Fruit fly (Drosophila melanogaster) whole organism, prepupa: Measurements from ENCODE around the gene CG13994.

ENCODE experiments used
- CG10669 ChIP-seq: fragments of 200-800 bp; sonication (Bioruptor generic); optimal IDR thresholded peaks from 3 replicates; lab custom pipeline; 2018; ENCODE audit warnings: missing biosample characterization, mild to moderate bottlenecking, missing genetic modification characterization, moderate library complexity
- CG11294 ChIP-seq: fragments of 200-800 bp; sonication (Bioruptor generic); IDR thresholded peaks from 2 replicates; pipeline ENCODE4 v1.3.6; 2022; ENCODE audit warnings: missing biosample characterization, missing genetic modification characterization
- CG11762 ChIP-seq: fragments of 200-800 bp; sonication (Bioruptor generic); optimal IDR thresholded peaks from 3 replicates; lab custom pipeline; 2016; ENCODE audit warnings: missing biosample characterization, missing genetic modification characterization; ENCODE audit not compliant: insufficient read depth
- CG11902 ChIP-seq: fragments of 200-800 bp; sonication (Bioruptor generic); optimal IDR thresholded peaks from 3 replicates; lab custom pipeline; 2016; ENCODE audit warnings: missing biosample characterization, missing genetic modification characterization
- CG15336 ChIP-seq: fragments of 200-800 bp; sonication (Bioruptor generic); IDR thresholded peaks from 2 replicates; pipeline ENCODE4 v1.3.6; 2022; ENCODE audit warnings: missing biosample characterization, missing genetic modification characterization
- CG16779 ChIP-seq: fragments of 200-800 bp; sonication (Bioruptor generic); optimal IDR thresholded peaks from 3 replicates; lab custom pipeline; 2017; ENCODE audit warnings: missing biosample characterization, mild to moderate bottlenecking, missing genetic modification characterization
- CG3032 ChIP-seq: fragments of 200-800 bp; optimal IDR thresholded peaks from 2 replicates; lab custom pipeline; 2019; ENCODE audit warnings: missing biosample characterization, mild to moderate bottlenecking, missing genetic modification characterization, moderate library complexity
- CG32006 ChIP-seq: fragments of 200-800 bp; sonication (Bioruptor generic); optimal IDR thresholded peaks from 3 replicates; lab custom pipeline; 2017; ENCODE audit warnings: missing biosample characterization, mild to moderate bottlenecking, missing genetic modification characterization
- CG34406 ChIP-seq: fragments of 200-800 bp; sonication (Bioruptor generic); optimal IDR thresholded peaks from 3 replicates; lab custom pipeline; 2016; ENCODE audit warnings: missing biosample characterization, missing genetic modification characterization
- CG3919 ChIP-seq: fragments of 200-800 bp; sonication (Bioruptor generic); optimal IDR thresholded peaks from 3 replicates; lab custom pipeline; 2016; ENCODE audit warnings: missing biosample characterization, missing genetic modification characterization
- CG4318 ChIP-seq: fragments of 200-800 bp; sonication (Bioruptor generic); optimal IDR thresholded peaks from 3 replicates; lab custom pipeline; 2017; ENCODE audit warnings: missing biosample characterization, mild to moderate bottlenecking, missing genetic modification characterization
- CG6276 ChIP-seq: fragments of 200-800 bp; sonication (Bioruptor generic); optimal IDR thresholded peaks from 2 replicates; lab custom pipeline; 2017; ENCODE audit warnings: missing biosample characterization, mild to moderate bottlenecking, missing genetic modification characterization
- CG6792 ChIP-seq: fragments of 200-800 bp; sonication (Bioruptor generic); optimal IDR thresholded peaks from 3 replicates; lab custom pipeline; 2016; ENCODE audit warnings: missing biosample characterization, missing genetic modification characterization
- CG6808 ChIP-seq: fragments of 200-800 bp; sonication (Bioruptor generic); optimal IDR thresholded peaks from 3 replicates; lab custom pipeline; 2017; ENCODE audit warnings: missing biosample characterization, missing genetic modification characterization, mild to moderate bottlenecking, moderate library complexity, missing genetic modification reagents
- CG8119 ChIP-seq: fragments of 200-800 bp; sonication (Bioruptor generic); IDR thresholded peaks from 3 replicates; pipeline ENCODE4 v1.3.6; 2022; ENCODE audit warnings: missing biosample characterization, missing genetic modification characterization
- CG8319 ChIP-seq: fragments of 200-800 bp; sonication (Bioruptor generic); optimal IDR thresholded peaks from 3 replicates; lab custom pipeline; 2016; ENCODE audit warnings: missing biosample characterization, missing genetic modification characterization
- CG9139 ChIP-seq: fragments of 200-800 bp; sonication (Bioruptor generic); optimal IDR thresholded peaks from 3 replicates; lab custom pipeline; 2017; ENCODE audit warnings: missing biosample characterization, mild to moderate bottlenecking, missing genetic modification characterization
- Eip75B ChIP-seq: fragments of 200-800 bp; sonication (Bioruptor generic); optimal IDR thresholded peaks from 3 replicates; lab custom pipeline; 2016; ENCODE audit warnings: missing biosample characterization, missing genetic modification characterization
- Eip78C ChIP-seq: fragments of 200-800 bp; sonication (Bioruptor generic); peaks from one replicate; lab custom pipeline; 2016; ENCODE audit warnings: missing biosample characterization, missing genetic modification characterization
- Ets21C ChIP-seq: fragments of 200-800 bp; sonication (Bioruptor generic); optimal IDR thresholded peaks from 3 replicates; lab custom pipeline; 2016; ENCODE audit warnings: missing biosample characterization, missing genetic modification characterization
- Gug ChIP-seq: fragments of 200-800 bp; sonication (Bioruptor generic); IDR thresholded peaks from 2 replicates; pipeline ENCODE4 v1.3.6; 2022; ENCODE audit warnings: missing biosample characterization, missing genetic modification characterization
- Hr38 ChIP-seq: sonication (Bioruptor generic); optimal IDR thresholded peaks from 2 replicates; lab custom pipeline; 2016; ENCODE audit warnings: missing biosample characterization, missing genetic modification characterization
- Hr39 ChIP-seq: fragments of 200-800 bp; sonication (Bioruptor generic); optimal IDR thresholded peaks from 2 replicates; lab custom pipeline; 2016; ENCODE audit warnings: missing biosample characterization, missing genetic modification characterization
- OdsH ChIP-seq: fragments of 200-800 bp; sonication (Bioruptor generic); optimal IDR thresholded peaks from 3 replicates; lab custom pipeline; 2016; ENCODE audit warnings: missing biosample characterization, missing genetic modification characterization
- Sox102F ChIP-seq: fragments of 200-800 bp; sonication (Bioruptor generic); optimal IDR thresholded peaks from 2 replicates; lab custom pipeline; 2016; ENCODE audit warnings: missing biosample characterization, mild to moderate bottlenecking, missing genetic modification characterization
- Sox14 ChIP-seq: fragments of 200-800 bp; sonication (Bioruptor generic); optimal IDR thresholded peaks from 3 replicates; lab custom pipeline; 2016; ENCODE audit warnings: missing biosample characterization, missing genetic modification characterization
- Sox15 ChIP-seq: fragments of 200-800 bp; sonication (Bioruptor generic); optimal IDR thresholded peaks from 3 replicates; lab custom pipeline; 2016; ENCODE audit warnings: missing biosample characterization, missing genetic modification characterization
- acj6 ChIP-seq: fragments of 200-800 bp; sonication (Bioruptor generic); optimal IDR thresholded peaks from 3 replicates; lab custom pipeline; 2016; ENCODE audit warnings: missing biosample characterization, missing genetic modification characterization
- eg ChIP-seq: fragments of 200-800 bp; sonication (Bioruptor generic); IDR thresholded peaks from 3 replicates; pipeline ENCODE4 v1.3.6; 2022; ENCODE audit warnings: missing biosample characterization, missing genetic modification characterization
- esn ChIP-seq: fragments of 200-800 bp; sonication (Bioruptor generic); optimal IDR thresholded peaks from 2 replicates; lab custom pipeline; 2016; ENCODE audit warnings: missing biosample characterization, mild to moderate bottlenecking, missing genetic modification characterization, moderate library complexity
- fd59A ChIP-seq: fragments of 200-800 bp; sonication (Bioruptor generic); optimal IDR thresholded peaks from 2 replicates; lab custom pipeline; 2017; ENCODE audit warnings: missing biosample characterization, mild to moderate bottlenecking, missing genetic modification characterization, missing genetic modification reagents
- fkh ChIP-seq: fragments of 200-800 bp; sonication (Bioruptor generic); optimal IDR thresholded peaks from 3 replicates; lab custom pipeline; 2017; ENCODE audit warnings: missing biosample characterization, mild to moderate bottlenecking, missing genetic modification characterization, moderate library complexity
- lz ChIP-seq: fragments of 200-800 bp; sonication (Bioruptor generic); optimal IDR thresholded peaks from 3 replicates; lab custom pipeline; 2016; ENCODE audit warnings: missing biosample characterization, missing genetic modification characterization
- net ChIP-seq: fragments of 200-800 bp; sonication (Bioruptor generic); optimal IDR thresholded peaks from 3 replicates; lab custom pipeline; 2016; ENCODE audit warnings: missing biosample characterization, missing genetic modification characterization
- pdm3 ChIP-seq: fragments of 200-800 bp; sonication (Bioruptor generic); optimal IDR thresholded peaks from 3 replicates; lab custom pipeline; 2016; ENCODE audit warnings: missing biosample characterization, missing genetic modification characterization
- spab ChIP-seq: fragments of 200-800 bp; sonication (Bioruptor generic); optimal IDR thresholded peaks from 2 replicates; lab custom pipeline; 2017; ENCODE audit warnings: missing biosample characterization, mild to moderate bottlenecking, missing genetic modification characterization, missing genetic modification reagents
- svp ChIP-seq: fragments of 200-800 bp; sonication (Bioruptor generic); peaks from one replicate; lab custom pipeline; 2016; ENCODE audit warnings: missing biosample characterization, missing genetic modification characterization
- vri ChIP-seq: fragments of 200-800 bp; sonication (Bioruptor generic); optimal IDR thresholded peaks from 3 replicates; lab custom pipeline; 2016; ENCODE audit warnings: missing biosample characterization, mild to moderate bottlenecking, missing genetic modification characterization

Gene CG13994

dm6 chr2L:6075345-6075744 is 12.6 kb downstream of the CG13994 start:
- no peak for TF ChIP-seq CG11294 (GFP tag; lab: Robert Waterston, UW)
- no peak for TF ChIP-seq CG16779
- TF ChIP-seq net: no peak
- TF ChIP-seq CG9139 (GFP tag; lab: Kevin White, UChicago): no peak
- no peak for TF ChIP-seq CG6808 (GFP tag; lab: Kevin White, UChicago)
- TF ChIP-seq CG11762 (GFP tag; lab: Kevin White, UChicago): no peak
- no peak for TF ChIP-seq pdm3 (GFP tag; lab: Kevin White, UChicago)
- no peak for TF ChIP-seq CG10669 (GFP tag; lab: Kevin White, UChicago)
- TF ChIP-seq OdsH (GFP tag; lab: Kevin White, UChicago): no peak
- TF ChIP-seq Sox102F: no peak
- TF ChIP-seq CG4318 (GFP tag; lab: Kevin White, UChicago): no peak
- TF ChIP-seq Hr39: no peak
- no peak for TF ChIP-seq Hr38 (GFP tag; lab: Kevin White, UChicago)
- no peak for TF ChIP-seq CG8119 (GFP tag; lab: Robert Waterston, UW)
- TF ChIP-seq CG3919 (GFP tag; lab: Kevin White, UChicago): no peak
- TF ChIP-seq esn (GFP tag; lab: Kevin White, UChicago): no peak
- TF ChIP-seq CG6792 (GFP tag; lab: Kevin White, UChicago): no peak
- TF ChIP-seq acj6 (GFP tag; lab: Kevin White, UChicago): no peak

dm6 chr2L:6076143-6076542 is 13.4 kb downstream of the CG13994 start:
- TF ChIP-seq CG11762 (GFP tag; lab: Kevin White, UChicago) (no peak), CG11902 (GFP tag; lab: Kevin White, UChicago) (no peak), vri (GFP tag; lab: Kevin White, UChicago) (peak; percentile 62), Sox14 (GFP tag; lab: Kevin White, UChicago) (no peak), fkh (GFP tag; lab: Kevin White, UChicago) (peak; percentile 39), CG3032 (no peak), spab (GFP tag; lab: Kevin White, UChicago) (no peak), Eip78C (peak; percentile 11), OdsH (GFP tag; lab: Kevin White, UChicago) (no peak), CG6276 (GFP tag; lab: Kevin White, UChicago) (peak; percentile 50)

dm6 chr2L:6076829-6077364 is 14.1 kb downstream of the CG13994 start:
- TF ChIP-seq Gug (GFP tag; lab: Robert Waterston, UW) (no peak), CG10669 (GFP tag; lab: Kevin White, UChicago) (no peak), CG32006 (GFP tag; lab: Kevin White, UChicago) (no peak), spab (GFP tag; lab: Kevin White, UChicago) (no peak), eg (GFP tag; lab: Robert Waterston, UW) (no peak), Eip75B (GFP tag; lab: Kevin White, UChicago) (no peak), svp (GFP tag; lab: Kevin White, UChicago) (peak; percentile 42)

- TF ChIP-seq Eip75B (GFP tag; lab: Kevin White, UChicago): no peak
- TF ChIP-seq svp (GFP tag; lab: Kevin White, UChicago): no peak
- TF ChIP-seq CG16779: no peak
- TF ChIP-seq CG8319: no peak
- no peak for TF ChIP-seq fd59A (GFP tag; lab: Kevin White, UChicago)
- no peak for TF ChIP-seq CG34406 (GFP tag; lab: Kevin White, UChicago)
- no peak for TF ChIP-seq Sox14 (GFP tag; lab: Kevin White, UChicago)
- no peak for TF ChIP-seq CG11762 (GFP tag; lab: Kevin White, UChicago)
- TF ChIP-seq eg (GFP tag; lab: Robert Waterston, UW): no peak
- TF ChIP-seq Ets21C (GFP tag; lab: Kevin White, UChicago): no peak
- TF ChIP-seq lz (GFP tag; lab: Kevin White, UChicago): no peak
- TF ChIP-seq CG15336: no peak
- no peak for TF ChIP-seq fkh (GFP tag; lab: Kevin White, UChicago)
- TF ChIP-seq Sox15 (GFP tag; lab: Kevin White, UChicago): no peak
These were observed 14.8 kb downstream of the CG13994 start for dm6 chr2L:6077632-6078031.
